Fruit fly (Drosophila melanogaster) Kc167 (cell line): Measurements from ENCODE around the gene Sam-S.

ENCODE experiments used
- Myc ChIP-seq: fragments of >200 bp; optimal IDR thresholded peaks from 2 replicates; lab custom pipeline; 2017; ENCODE audit warnings: missing external identifiers
- Sin3A ChIP-seq: fragments of >200 bp; optimal IDR thresholded peaks from 2 replicates; lab custom pipeline; 2018; ENCODE audit warnings: missing external identifiers
- h ChIP-seq: fragments of >200 bp; optimal IDR thresholded peaks from 3 replicates; lab custom pipeline; 2018; ENCODE audit warnings: missing external identifiers
- insv ChIP-seq: fragments of >200 bp; optimal IDR thresholded peaks from 3 replicates; lab custom pipeline; 2018; ENCODE audit warnings: missing external identifiers
- psq ChIP-seq: fragments of >200 bp; optimal IDR thresholded peaks from 2 replicates; lab custom pipeline; 2017; ENCODE audit warnings: missing external identifiers
- ttk ChIP-seq: sonication (Bioruptor generic); optimal IDR thresholded peaks from 2 replicates; lab custom pipeline; 2017; ENCODE audit warnings: missing external identifiers

- TF ChIP-seq Sin3A (lab: Kevin White, UChicago): no peak
- TF ChIP-seq psq (lab: Kevin White, UChicago): no peak
- TF ChIP-seq h (lab: Kevin White, UChicago): no peak
- TF ChIP-seq insv (lab: Kevin White, UChicago): no peak
- TF ChIP-seq Myc (lab: Kevin White, UChicago): no peak
- TF ChIP-seq ttk (lab: Kevin White, UChicago): no peak
Observed at dm6 chr2L:78828-79227, 27.9 kb upstream of the Sam-S start.
